Fruit fly (Drosophila melanogaster): ENCODE data around the gene spas.

DNA sequence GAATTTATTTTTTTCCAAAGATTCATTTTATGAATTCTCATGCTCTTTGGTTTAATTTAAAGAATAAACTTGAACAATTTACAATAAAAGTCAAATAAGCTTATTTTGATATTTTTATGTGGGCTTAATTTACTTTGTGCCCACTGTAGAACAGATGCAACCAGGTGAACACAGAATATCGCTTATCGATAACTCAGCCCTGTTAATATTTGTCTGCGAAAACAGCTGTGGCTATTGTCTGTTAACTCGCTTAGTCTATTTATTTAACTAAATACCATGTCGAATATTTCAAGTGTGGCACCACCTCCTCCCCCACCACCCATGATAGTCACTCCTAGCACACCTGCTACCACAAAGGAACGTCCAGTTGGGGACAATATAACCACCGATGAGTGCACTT lies 42.6 kb upstream of the spas start, which contains the start of gene CG33108:
- no peak for TF ChIP-seq h (GFP tag; optimal IDR thresholded peaks at IDR 0.05)
- TF ChIP-seq dl (GFP tag; optimal IDR thresholded peaks at IDR 0.05; ENCODE audit: insufficient read depth in 1 of 2, partially characterized antibody in 2 of 2), result no peak
- TF ChIP-seq CG9705 (GFP tag; optimal IDR thresholded peaks at IDR 0.05), result no peak
- no peak for TF ChIP-seq psq (GFP tag; optimal IDR thresholded peaks at IDR 0.05)
- no peak for TF ChIP-seq CG32264 (GFP tag; optimal IDR thresholded peaks at IDR 0.05)
- no peak for TF ChIP-seq Dfd (GFP tag; optimal IDR thresholded peaks at IDR 0.05)
- no peak for TF ChIP-seq Dif (GFP tag; optimal IDR thresholded peaks at IDR 0.05; ENCODE audit: partially characterized antibody)
- TF ChIP-seq OdsH (GFP tag; optimal IDR thresholded peaks at IDR 0.05), result no peak
- no peak for TF ChIP-seq woc (GFP tag; optimal IDR thresholded peaks at IDR 0.05)
- no peak for TF ChIP-seq dmrt93B (GFP tag; optimal IDR thresholded peaks at IDR 0.05)
- no peak for TF ChIP-seq usp (GFP tag; optimal IDR thresholded peaks at IDR 0.05)

Measured in whole organism, wandering third instar larva.